Worm (Caenorhabditis elegans) whole organism, L3 larva: ENCODE measurements around the gene lntl-1.

ENCODE experiments used
- aly-2 ChIP-seq: fragments of 150-350 bp; optimal IDR thresholded peaks from 2 replicates; lab custom pipeline; 2014; ENCODE audit warnings: missing biosample characterization, missing genetic modification characterization
- elt-1 ChIP-seq: fragments of 150-350 bp; optimal IDR thresholded peaks from 2 replicates; lab custom pipeline; 2014; ENCODE audit warnings: missing biosample characterization, missing genetic modification characterization
- fos-1 ChIP-seq: fragments of 150-350 bp; optimal IDR thresholded peaks from 2 replicates; lab custom pipeline; 2014; ENCODE audit warnings: missing biosample characterization, missing genetic modification characterization
- nhr-11 ChIP-seq: fragments of 150-350 bp; optimal IDR thresholded peaks from 2 replicates; lab custom pipeline; 2014; ENCODE audit warnings: missing biosample characterization, missing genetic modification characterization
- nhr-12 ChIP-seq: fragments of 150-350 bp; optimal IDR thresholded peaks from 2 replicates; lab custom pipeline; 2014; ENCODE audit warnings: missing biosample characterization, missing genetic modification characterization
- nhr-28 ChIP-seq: fragments of 150-350 bp; optimal IDR thresholded peaks from 2 replicates; lab custom pipeline; 2014; ENCODE audit warnings: missing biosample characterization, missing genetic modification characterization
- nhr-76 ChIP-seq: fragments of 150-350 bp; sonication (generic microtip); optimal IDR thresholded peaks from 5 replicates; lab custom pipeline; 2014; ENCODE audit warnings: missing biosample characterization, missing genetic modification characterization
- snpc-4 ChIP-seq: fragments of 150-350 bp; optimal IDR thresholded peaks from 2 replicates; lab custom pipeline; 2014; ENCODE audit warnings: missing biosample characterization, missing genetic modification characterization
- zag-1 ChIP-seq: fragments of 150-350 bp; optimal IDR thresholded peaks from 2 replicates; lab custom pipeline; 2014; ENCODE audit warnings: missing biosample characterization, missing genetic modification characterization
- ztf-11 ChIP-seq: fragments of 150-350 bp; optimal IDR thresholded peaks from 2 replicates; lab custom pipeline; 2014; ENCODE audit warnings: missing biosample characterization, missing genetic modification characterization

DNA sequence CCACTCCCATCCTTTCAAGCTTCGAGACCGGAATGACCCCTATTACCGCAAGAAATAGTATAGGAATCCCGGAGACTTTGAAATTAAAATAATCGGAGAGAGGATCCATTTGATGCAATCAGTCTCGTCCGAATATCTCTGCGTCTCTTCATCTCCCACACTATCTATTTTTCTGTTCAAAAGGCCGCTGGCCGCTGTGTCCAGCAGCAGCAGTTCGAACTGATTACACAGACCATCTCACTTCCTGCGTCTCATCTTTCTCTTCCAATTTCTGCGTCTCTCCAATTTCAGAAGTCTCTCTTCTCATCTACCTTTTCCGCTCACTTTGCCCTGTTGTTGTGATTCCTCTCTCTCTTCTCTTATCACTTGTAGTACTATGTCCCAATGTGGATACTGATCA lies 10.6 kb upstream of the lntl-1 start:
- TF ChIP-seq elt-1 (tag; lab: Kevin White, UChicago) (peak; percentile 16), nhr-76 (tag; lab: Kevin White, UChicago) (no peak), nhr-12 (tag; lab: Kevin White, UChicago) (no peak), zag-1 (tag; lab: Kevin White, UChicago) (no peak), aly-2 (no peak), nhr-11 (tag; lab: Kevin White, UChicago) (no peak), nhr-28 (tag; lab: Kevin White, UChicago) (no peak), fos-1 (tag; lab: Kevin White, UChicago) (no peak), snpc-4 (tag; lab: Kevin White, UChicago) (no peak), ztf-11 (tag; lab: Kevin White, UChicago) (no peak)
